Worm (Caenorhabditis elegans) whole organism, L1 larva: ENCODE measurements around the gene C01G5.25.
A peak's percentile ranks its signal among the peaks of the same experiment; 100 is the strongest.

ENCODE experiments used
- C04F5.9 ChIP-seq: sonication (generic microtip); optimal IDR thresholded peaks from 2 replicates; lab custom pipeline; 2016; ENCODE audit warnings: missing genetic modification characterization, missing compliant biosample characterization
- F16B12.6 ChIP-seq: fragments of 150-350 bp; optimal IDR thresholded peaks from 2 replicates; lab custom pipeline; 2014; ENCODE audit warnings: missing biosample characterization, missing genetic modification characterization
- Y116A8C.19 ChIP-seq: sonication (generic microtip); optimal IDR thresholded peaks from 2 replicates; lab custom pipeline; 2016; ENCODE audit warnings: missing compliant biosample characterization, missing genetic modification characterization, borderline replicate concordance
- alr-1 ChIP-seq: fragments of 200-800 bp; sonication (Bioruptor generic); optimal IDR thresholded peaks from 2 replicates; lab custom pipeline; 2018; ENCODE audit warnings: borderline replicate concordance, mild to moderate bottlenecking, missing genetic modification characterization, missing compliant biosample characterization
- aly-2 ChIP-seq: fragments of 150-350 bp; optimal IDR thresholded peaks from 2 replicates; lab custom pipeline; 2014; ENCODE audit warnings: missing biosample characterization, missing genetic modification characterization
- ama-1 ChIP-seq: fragments of 150-350 bp; optimal IDR thresholded peaks from 2 replicates; lab custom pipeline; 2014
- ceh-82 ChIP-seq, 3 experiments: fragments of 150-350 bp in 1 of 3; sonication (generic microtip) in 2 of 3; optimal IDR thresholded peaks; 2 replicates each; lab custom pipeline; 2014 to 2017; ENCODE audit warnings: missing biosample characterization in 3 of 3, missing genetic modification characterization in 3 of 3
- ceh-88 ChIP-seq: fragments of 200-800 bp; sonication (Bioruptor generic); IDR thresholded peaks from 2 replicates; pipeline ENCODE4 v1.3.6; 2022; ENCODE audit warnings: missing genetic modification characterization, missing compliant biosample characterization
- dpl-1 ChIP-seq, 3 experiments: fragments of 150-350 bp in 2 of 3; sonication (generic microtip) in 1 of 3; optimal IDR thresholded peaks; 2 replicates each; lab custom pipeline; 2014 to 2017; ENCODE audit warnings: missing biosample characterization in 3 of 3, missing genetic modification characterization in 3 of 3, missing genetic modification reagents in 3 of 3
- dsc-1 ChIP-seq: sonication (generic microtip); optimal IDR thresholded peaks from 2 replicates; lab custom pipeline; 2016; ENCODE audit warnings: mild to moderate bottlenecking, missing genetic modification characterization, missing compliant biosample characterization
- efl-1 ChIP-seq, 4 experiments: fragments of 150-350 bp; optimal IDR thresholded peaks in 3 of 4; peaks in 1 of 4; 1 replicate in 1 of 4; 2 replicates in 3 of 4; lab custom pipeline; 2014; ENCODE audit warnings: missing biosample characterization in 2 of 4, missing genetic modification characterization in 2 of 4, missing genetic modification reagents in 2 of 4
- efl-3 ChIP-seq: fragments of 200-800 bp; sonication (Bioruptor generic); optimal IDR thresholded peaks from 2 replicates; lab custom pipeline; 2018; ENCODE audit warnings: mild to moderate bottlenecking, missing genetic modification characterization, missing compliant biosample characterization
- elt-3 ChIP-seq, 6 experiments: fragments of 150-350 bp in 1 of 6; sonication (generic microtip); optimal IDR thresholded peaks; 2 replicates each; lab custom pipeline; 2017 to 2018; ENCODE audit warnings: missing biosample characterization in 6 of 6, missing genetic modification characterization in 6 of 6, inconsistent platforms in 1 of 6
- ets-5 ChIP-seq: fragments of 200-800 bp; sonication (Bioruptor generic); IDR thresholded peaks from 2 replicates; pipeline ENCODE4 v1.3.6; 2022; ENCODE audit warnings: missing genetic modification characterization, missing compliant biosample characterization
- fkh-10 ChIP-seq: sonication (generic microtip); optimal IDR thresholded peaks from 2 replicates; lab custom pipeline; 2017; ENCODE audit warnings: missing biosample characterization, missing genetic modification reagents, missing genetic modification characterization
- fkh-4 ChIP-seq: sonication (generic microtip); optimal IDR thresholded peaks from 2 replicates; lab custom pipeline; 2016; ENCODE audit warnings: missing compliant biosample characterization, missing genetic modification characterization, borderline replicate concordance
- fkh-8 ChIP-seq: sonication (generic microtip); optimal IDR thresholded peaks from 2 replicates; lab custom pipeline; 2016; ENCODE audit warnings: mild to moderate bottlenecking, missing genetic modification characterization, missing compliant biosample characterization
- grh-1 ChIP-seq: fragments of 200-800 bp; sonication (Bioruptor generic); IDR thresholded peaks from 2 replicates; pipeline ENCODE4 v1.3.6; 2022; ENCODE audit warnings: missing genetic modification reagents, missing genetic modification characterization, missing compliant biosample characterization
- hlh-17 ChIP-seq: fragments of 200-800 bp; sonication (Bioruptor generic); optimal IDR thresholded peaks from 2 replicates; lab custom pipeline; 2018; ENCODE audit warnings: missing genetic modification characterization, mild to moderate bottlenecking, missing compliant biosample characterization, moderate library complexity, borderline replicate concordance
- hlh-4 ChIP-seq: sonication (generic microtip); optimal IDR thresholded peaks from 2 replicates; lab custom pipeline; 2016; ENCODE audit warnings: mild to moderate bottlenecking, missing genetic modification characterization, missing compliant biosample characterization
- hpl-2 ChIP-seq: fragments of 150-350 bp; optimal IDR thresholded peaks from 2 replicates; lab custom pipeline; 2014; ENCODE audit warnings: missing biosample characterization, missing genetic modification reagents, missing genetic modification characterization
- irx-1 ChIP-seq: sonication (generic microtip); optimal IDR thresholded peaks from 2 replicates; lab custom pipeline; 2016; ENCODE audit warnings: missing genetic modification characterization, missing compliant biosample characterization
- isw-1 ChIP-seq: fragments of 200-800 bp; sonication (Bioruptor generic); IDR thresholded peaks from 2 replicates; pipeline ENCODE4 v1.3.6; 2022; ENCODE audit warnings: missing genetic modification characterization, missing compliant biosample characterization
- lin-15B ChIP-seq: fragments of 150-350 bp; sonication (generic microtip); optimal IDR thresholded peaks from 3 replicates; lab custom pipeline; 2014; ENCODE audit warnings: missing biosample characterization, missing genetic modification characterization
- lin-35 ChIP-seq, 2 experiments: fragments of 150-350 bp; optimal IDR thresholded peaks; 2 replicates each; lab custom pipeline; 2014; ENCODE audit warnings: missing biosample characterization in 2 of 2, missing genetic modification characterization in 2 of 2, missing genetic modification reagents in 2 of 2
- lir-3 ChIP-seq: sonication (generic microtip); optimal IDR thresholded peaks from 2 replicates; lab custom pipeline; 2016; ENCODE audit warnings: mild to moderate bottlenecking, missing genetic modification characterization, moderate library complexity, missing compliant biosample characterization; ENCODE audit not compliant: poor library complexity
- mdl-1 ChIP-seq, 2 experiments: fragments of 150-350 bp; optimal IDR thresholded peaks; 2 replicates each; lab custom pipeline; 2014 to 2017; ENCODE audit warnings: missing biosample characterization in 2 of 2, missing genetic modification characterization in 2 of 2, inconsistent platforms in 1 of 2
- mef-2 ChIP-seq: fragments of 150-350 bp; optimal IDR thresholded peaks from 2 replicates; lab custom pipeline; 2014; ENCODE audit warnings: missing biosample characterization, missing genetic modification characterization
- mep-1 ChIP-seq: fragments of 150-350 bp; optimal IDR thresholded peaks from 2 replicates; lab custom pipeline; 2014; ENCODE audit warnings: missing biosample characterization, missing genetic modification characterization
- nhr-11 ChIP-seq: fragments of 150-350 bp; optimal IDR thresholded peaks from 2 replicates; lab custom pipeline; 2014; ENCODE audit warnings: missing biosample characterization, missing genetic modification characterization
- nhr-28 ChIP-seq: fragments of 150-350 bp; optimal IDR thresholded peaks from 2 replicates; lab custom pipeline; 2014; ENCODE audit warnings: missing biosample characterization, missing genetic modification characterization
- nhr-47 ChIP-seq: sonication (generic microtip); optimal IDR thresholded peaks from 2 replicates; lab custom pipeline; 2016; ENCODE audit warnings: mild to moderate bottlenecking, missing genetic modification characterization, moderate library complexity, missing compliant biosample characterization
- nhr-85 ChIP-seq: sonication (generic microtip); peaks from one replicate; lab custom pipeline; 2016; ENCODE audit warnings: missing genetic modification characterization, inconsistent platforms, missing compliant biosample characterization
- pax-3 ChIP-seq: fragments of 200-800 bp; sonication (Bioruptor generic); optimal IDR thresholded peaks from 2 replicates; lab custom pipeline; 2018; ENCODE audit warnings: mild to moderate bottlenecking, missing genetic modification characterization, moderate library complexity, missing compliant biosample characterization
- rnt-1 ChIP-seq: sonication (generic microtip); optimal IDR thresholded peaks from 2 replicates; lab custom pipeline; 2016; ENCODE audit warnings: mild to moderate bottlenecking, missing genetic modification characterization, moderate library complexity, missing compliant biosample characterization
- skn-1 ChIP-seq: fragments of 150-350 bp; optimal IDR thresholded peaks from 2 replicates; lab custom pipeline; 2014; ENCODE audit warnings: missing biosample characterization, missing genetic modification characterization
- snpc-4 ChIP-seq: fragments of 150-350 bp; optimal IDR thresholded peaks from 2 replicates; lab custom pipeline; 2014; ENCODE audit warnings: missing biosample characterization, missing genetic modification characterization
- unc-30 ChIP-seq: sonication (generic microtip); optimal IDR thresholded peaks from 2 replicates; lab custom pipeline; 2017; ENCODE audit warnings: missing biosample characterization, missing genetic modification characterization
- unc-86 ChIP-seq: sonication (generic microtip); optimal IDR thresholded peaks from 2 replicates; lab custom pipeline; 2016; ENCODE audit warnings: missing genetic modification characterization, missing compliant biosample characterization
- vab-15 ChIP-seq: sonication (generic microtip); optimal IDR thresholded peaks from 2 replicates; lab custom pipeline; 2017; ENCODE audit warnings: missing genotype, mild to moderate bottlenecking, missing genetic modification characterization, missing compliant biosample characterization
- xbp-1 ChIP-seq: sonication (generic microtip); optimal IDR thresholded peaks from 2 replicates; lab custom pipeline; 2016; ENCODE audit warnings: missing genetic modification characterization, missing compliant biosample characterization
- ztf-11 ChIP-seq, 2 experiments: sonication (generic microtip); optimal IDR thresholded peaks; 2 replicates each; lab custom pipeline; 2016 to 2017; ENCODE audit warnings: missing genetic modification characterization in 2 of 2, missing biosample characterization in 1 of 2, missing compliant biosample characterization in 1 of 2
- ztf-4 ChIP-seq: fragments of 150-350 bp; optimal IDR thresholded peaks from 2 replicates; lab custom pipeline; 2014; ENCODE audit warnings: missing biosample characterization, missing genetic modification characterization

The C01G5.25 gene

ce11 chrIV:6528202-6528601, 13.3 kb upstream of the C01G5.25 start:
- TF ChIP-seq snpc-4 (tag; lab: Kevin White, UChicago) (no peak), ceh-88 (GFP tag; lab: Robert Waterston, UW) (no peak), ceh-82 (tag; optimal IDR thresholded peaks at IDR 0.05; lab: Kevin White, UChicago) (no peak), fkh-10 (no peak), vab-15 (tag; lab: Kevin White, UChicago) (no peak), ztf-4 (tag; lab: Kevin White, UChicago) (no peak), hlh-17 (no peak), lir-3 (tag; lab: Kevin White, UChicago) (no peak), unc-86 (tag; lab: Kevin White, UChicago) (no peak), mef-2 (tag; lab: Kevin White, UChicago) (no peak), pax-3 (tag; lab: Kevin White, UChicago) (no peak)

ce11 chrIV:6529832-6530231, 11.7 kb upstream of the C01G5.25 start:
- TF ChIP-seq alr-1 (tag; lab: Kevin White, UChicago): no peak
- TF ChIP-seq grh-1: no peak
- no peak for TF ChIP-seq lir-3 (tag; lab: Kevin White, UChicago)
- no peak for TF ChIP-seq vab-15 (tag; lab: Kevin White, UChicago)
- no peak for TF ChIP-seq xbp-1 (tag; lab: Kevin White, UChicago)
- TF ChIP-seq mef-2 (tag; lab: Kevin White, UChicago): no peak
- no peak for TF ChIP-seq isw-1 (GFP tag; lab: Robert Waterston, UW)
- no peak for TF ChIP-seq nhr-28 (tag; lab: Kevin White, UChicago)
- no peak for TF ChIP-seq elt-3 (tag; optimal IDR thresholded peaks at IDR 0.05; lab: Kevin White, UChicago)

DNA sequence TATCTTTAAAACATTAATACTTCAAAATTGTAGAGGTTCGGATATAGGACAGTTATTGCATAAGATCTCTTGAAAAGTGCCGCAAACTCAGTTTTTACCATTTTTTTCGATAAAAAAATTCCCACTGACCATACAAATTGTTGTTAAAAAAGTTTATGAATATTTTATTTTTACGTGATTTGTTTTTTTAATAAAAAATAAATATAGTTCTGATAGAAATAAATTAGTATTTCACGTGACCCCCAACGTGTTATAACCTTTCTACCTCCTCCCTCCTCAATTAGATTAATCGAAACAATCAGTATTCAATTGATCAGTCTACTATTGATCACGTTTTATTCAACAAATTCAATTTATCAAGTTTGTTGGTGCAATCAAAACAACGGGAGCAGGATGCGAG, 10.0 kb upstream of the C01G5.25 start, which contains the start of gene C01G5.4:
Gene C01G5.4 (plus strand): TSS at position 301 of the 400 bp plus-strand sequence.
- TF ChIP-seq aly-2 (tag; lab: Kevin White, UChicago): no peak
- no peak for TF ChIP-seq dpl-1 (GFP tag; optimal IDR thresholded peaks at IDR 0.05; lab: Kevin White, UChicago)
- TF ChIP-seq mdl-1 (tag; optimal IDR thresholded peaks at IDR 0.05; lab: Kevin White, UChicago): no peak
- TF ChIP-seq xbp-1 (tag; lab: Kevin White, UChicago): no peak
- TF ChIP-seq nhr-85: no peak
- no peak for TF ChIP-seq ama-1
- TF ChIP-seq C04F5.9 (tag; lab: Kevin White, UChicago): no peak
- TF ChIP-seq ets-5 (GFP tag; lab: Robert Waterston, UW): no peak
- TF ChIP-seq F16B12.6 (tag; lab: Kevin White, UChicago): no peak
- no peak for TF ChIP-seq lin-35 (GFP tag; optimal IDR thresholded peaks at IDR 0.05; lab: Kevin White, UChicago)
- no peak for TF ChIP-seq hlh-4 (tag; lab: Kevin White, UChicago)
- no peak for TF ChIP-seq ceh-88 (GFP tag; lab: Robert Waterston, UW)
- TF ChIP-seq Y116A8C.19 (tag; lab: Kevin White, UChicago): no peak
- TF ChIP-seq mef-2 (tag; lab: Kevin White, UChicago): no peak
- TF ChIP-seq nhr-11: no peak

DNA sequence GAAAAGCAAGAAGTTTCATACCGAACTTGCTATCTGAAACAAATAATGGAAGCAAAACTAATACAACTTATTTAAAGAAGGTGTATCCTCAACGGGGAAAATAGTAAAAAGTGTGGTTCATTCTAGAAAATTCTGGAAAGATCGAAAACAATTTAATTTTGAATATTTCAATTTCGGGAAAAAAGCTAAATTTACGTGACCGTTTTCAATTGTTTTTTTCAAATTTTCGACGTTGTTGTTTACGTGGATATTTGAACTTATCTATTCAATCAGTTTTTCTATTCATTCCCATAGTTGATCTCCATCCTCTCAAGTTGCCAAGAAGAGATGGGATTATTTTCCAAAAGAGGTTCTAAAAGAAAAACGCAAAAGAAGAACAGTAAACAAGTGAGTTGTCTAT, 5.6 kb upstream of the C01G5.25 start, which contains the start of gene C01G5.3:
Gene C01G5.3 (plus strand): TSS at position 301 of the 400 bp plus-strand sequence.
- no peak for TF ChIP-seq nhr-28 (tag; lab: Kevin White, UChicago)
- no peak for TF ChIP-seq skn-1
- TF ChIP-seq efl-1 (optimal IDR thresholded peaks at IDR 0.05; lab: Kevin White, UChicago): no peak
- peak in 1 of 2 experiments; percentile 77 for TF ChIP-seq efl-1 (GFP tag; optimal IDR thresholded peaks at IDR 0.05 in 1 of 2; lab: Kevin White, UChicago)
- no peak for TF ChIP-seq ceh-82 (tag; optimal IDR thresholded peaks at IDR 0.05; lab: Kevin White, UChicago)
- TF ChIP-seq, all 84 proteins: peak for 1

DNA sequence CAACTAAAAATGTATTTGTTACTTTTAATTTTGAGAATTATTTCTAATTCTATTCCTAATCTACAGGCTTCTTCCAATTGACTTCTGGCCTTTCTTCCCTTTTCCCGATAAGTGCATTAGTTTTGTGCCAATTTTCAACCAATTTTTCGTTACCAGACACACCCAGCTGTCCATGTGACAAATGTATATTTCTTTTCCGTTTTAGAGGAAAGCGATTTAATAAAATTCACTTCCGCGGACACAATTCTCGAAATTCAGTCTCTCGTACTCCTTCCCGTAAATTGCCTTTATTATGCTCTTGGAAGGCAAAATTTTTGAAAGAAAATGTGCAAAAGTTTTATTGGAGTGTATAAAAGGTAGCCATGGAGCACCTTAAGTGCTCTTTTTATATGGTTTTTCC, 1.5 kb downstream of the C01G5.25 start:
- no peak for TF ChIP-seq irx-1 (tag; lab: Kevin White, UChicago)
- no peak for TF ChIP-seq rnt-1
- no peak for TF ChIP-seq lin-15B (tag; lab: Kevin White, UChicago)
- TF ChIP-seq unc-86 (tag; lab: Kevin White, UChicago): no peak
- no peak for TF ChIP-seq unc-30 (tag; lab: Kevin White, UChicago)
- TF ChIP-seq hpl-2 (GFP tag; lab: Kevin White, UChicago): no peak
- TF ChIP-seq ztf-11 (tag; optimal IDR thresholded peaks at IDR 0.05; lab: Kevin White, UChicago): no peak
- TF ChIP-seq mep-1 (tag; lab: Kevin White, UChicago): peak; percentile 6
- peak; percentile 79 for TF ChIP-seq fkh-8 (tag; lab: Kevin White, UChicago)
- no peak for TF ChIP-seq hlh-17
- TF ChIP-seq ama-1: no peak
- TF ChIP-seq nhr-47 (tag; lab: Kevin White, UChicago): peak; percentile 46
- peak in 1 of 2 experiments; percentile 12 for TF ChIP-seq efl-1 (optimal IDR thresholded peaks at IDR 0.05; lab: Kevin White, UChicago)
- TF ChIP-seq efl-1 (GFP tag; optimal IDR thresholded peaks at IDR 0.05 in 1 of 2; lab: Kevin White, UChicago): no peak
- no peak for TF ChIP-seq Y116A8C.19 (tag; lab: Kevin White, UChicago)
- no peak for TF ChIP-seq dsc-1 (tag; lab: Kevin White, UChicago)
- no peak for TF ChIP-seq nhr-85
- no peak for TF ChIP-seq fkh-4 (tag; lab: Kevin White, UChicago)
- no peak for TF ChIP-seq efl-3 (GFP tag; lab: Kevin White, UChicago)
- no peak for TF ChIP-seq mef-2 (tag; lab: Kevin White, UChicago)
